Worm (Caenorhabditis elegans): Measurements from ENCODE around the gene ess-2.

ce11 chrIII:8450494-8450893 is 39.7 kb downstream of the ess-2 start:
- TF ChIP-seq ceh-82 (tag; optimal IDR thresholded peaks at IDR 0.05), result no peak
- TF ChIP-seq nhr-28 (tag; optimal IDR thresholded peaks at IDR 0.05), result no peak
- TF ChIP-seq unc-30 (tag; optimal IDR thresholded peaks at IDR 0.05), result no peak
- no peak for TF ChIP-seq blmp-1 (tag; optimal IDR thresholded peaks at IDR 0.05)
- no peak for TF ChIP-seq nhr-77 (tag; optimal IDR thresholded peaks at IDR 0.05)
- peak in 1 of 2 experiments; percentile 1 for TF ChIP-seq ztf-11 (tag; optimal IDR thresholded peaks at IDR 0.05)
- no peak for TF ChIP-seq mef-2 (tag; optimal IDR thresholded peaks at IDR 0.05)
- no peak for TF ChIP-seq ceh-88 (GFP tag; IDR thresholded peaks at IDR 0.05)
- TF ChIP-seq isw-1 (GFP tag; IDR thresholded peaks at IDR 0.05), result no peak
